Fruit fly (Drosophila melanogaster) whole organism, embryonic: Measurements from ENCODE around the gene CG12112.

ENCODE experiments used
- Atf-2 ChIP-seq: fragments of 200-800 bp; sonication (Bioruptor generic); optimal IDR thresholded peaks from 2 replicates; lab custom pipeline; 2016; ENCODE audit warnings: missing biosample characterization, missing genetic modification characterization
- B-H2 ChIP-seq: fragments of 200-800 bp; sonication (Bioruptor generic); optimal IDR thresholded peaks from 2 replicates; lab custom pipeline; 2018; ENCODE audit warnings: missing biosample characterization, mild to moderate bottlenecking, missing genetic modification characterization
- C15 ChIP-seq: fragments of 200-800 bp; sonication (Bioruptor generic); IDR thresholded peaks from 3 replicates; pipeline ENCODE4 v1.3.6; 2022; ENCODE audit warnings: missing biosample characterization, missing genetic modification characterization
- CG10462 ChIP-seq: fragments of 200-800 bp; sonication (Bioruptor generic); optimal IDR thresholded peaks from 2 replicates; lab custom pipeline; 2016; ENCODE audit warnings: missing biosample characterization, missing genetic modification characterization
- CG10565 ChIP-seq: fragments of 200-800 bp; sonication (Bioruptor generic); optimal IDR thresholded peaks from 3 replicates; lab custom pipeline; 2016; ENCODE audit warnings: missing biosample characterization, mild to moderate bottlenecking, missing genetic modification characterization
- CG11093 ChIP-seq: fragments of 200-800 bp; sonication (Bioruptor generic); IDR thresholded peaks from 3 replicates; pipeline ENCODE4 v1.3.6; 2022; ENCODE audit warnings: missing biosample characterization, missing genetic modification characterization
- CG12155 ChIP-seq: fragments of 200-800 bp; sonication (Bioruptor generic); optimal IDR thresholded peaks from 3 replicates; lab custom pipeline; 2016; ENCODE audit warnings: missing biosample characterization, missing genetic modification characterization
- CG12391 ChIP-seq: fragments of 200-800 bp; sonication (Bioruptor generic); optimal IDR thresholded peaks from 3 replicates; lab custom pipeline; 2018; ENCODE audit warnings: missing biosample characterization, mild to moderate bottlenecking, missing genetic modification characterization, moderate library complexity
- CG13424 ChIP-seq: fragments of 200-800 bp; sonication (Bioruptor generic); optimal IDR thresholded peaks from 2 replicates; lab custom pipeline; 2019; ENCODE audit warnings: missing biosample characterization, mild to moderate bottlenecking, missing genetic modification characterization, moderate library complexity
- CG14014 ChIP-seq: fragments of 200-800 bp; sonication (Bioruptor generic); IDR thresholded peaks from 2 replicates; pipeline ENCODE4 v1.3.6; 2022; ENCODE audit warnings: missing biosample characterization, missing genetic modification characterization
- CG15073 ChIP-seq: fragments of 200-800 bp; sonication (Bioruptor generic); optimal IDR thresholded peaks from 2 replicates; lab custom pipeline; 2016; ENCODE audit warnings: missing biosample characterization, missing genetic modification characterization
- CG17612 ChIP-seq: fragments of 200-800 bp; sonication (Bioruptor generic); IDR thresholded peaks from 2 replicates; pipeline ENCODE4 v1.3.6; 2022; ENCODE audit warnings: missing biosample characterization, missing genetic modification characterization
- CG18262 ChIP-seq: fragments of 200-800 bp; optimal IDR thresholded peaks from 3 replicates; lab custom pipeline; 2019; ENCODE audit warnings: missing biosample characterization, mild to moderate bottlenecking, missing genetic modification characterization, moderate library complexity
- CG2199 ChIP-seq: fragments of 200-800 bp; sonication (Bioruptor generic); IDR thresholded peaks from 3 replicates; pipeline ENCODE4 v1.3.6; 2022; ENCODE audit warnings: missing biosample characterization, missing genetic modification characterization
- CG2678 ChIP-seq: fragments of 200-800 bp; sonication (Bioruptor generic); optimal IDR thresholded peaks from 3 replicates; lab custom pipeline; 2019; ENCODE audit warnings: missing biosample characterization, mild to moderate bottlenecking, missing genetic modification characterization, moderate library complexity
- CG30020 ChIP-seq: fragments of 200-800 bp; optimal IDR thresholded peaks from 2 replicates; lab custom pipeline; 2019; ENCODE audit warnings: missing biosample characterization, mild to moderate bottlenecking, missing genetic modification characterization, moderate library complexity
- CG3407 ChIP-seq: fragments of 200-800 bp; sonication (Bioruptor generic); optimal IDR thresholded peaks from 2 replicates; lab custom pipeline; 2018; ENCODE audit warnings: missing biosample characterization, mild to moderate bottlenecking, missing genetic modification characterization
- CG34224 ChIP-seq: fragments of 200-800 bp; sonication (Bioruptor generic); IDR thresholded peaks from 3 replicates; pipeline ENCODE4 v1.3.6; 2022; ENCODE audit warnings: missing biosample characterization, missing genetic modification characterization; ENCODE audit not compliant: partially characterized antibody
- CG34422 ChIP-seq: fragments of 200-800 bp; sonication (Bioruptor generic); IDR thresholded peaks from 3 replicates; pipeline ENCODE4 v1.3.6; 2022; ENCODE audit warnings: missing biosample characterization, missing genetic modification characterization
- CG3726 ChIP-seq: fragments of 200-800 bp; sonication (Bioruptor generic); IDR thresholded peaks from 3 replicates; pipeline ENCODE4, ENCODE4 v1.3.6; 2022; ENCODE audit warnings: missing biosample characterization, missing genetic modification characterization
- CG4328 ChIP-seq: fragments of 200-800 bp; sonication (Bioruptor generic); optimal IDR thresholded peaks from 3 replicates; lab custom pipeline; 2017; ENCODE audit warnings: missing biosample characterization, missing genetic modification reagents, missing genetic modification characterization
- CG43689 ChIP-seq: fragments of 200-800 bp; sonication (Bioruptor generic); IDR thresholded peaks from 2 replicates; pipeline ENCODE4 v1.3.6; 2022; ENCODE audit warnings: missing biosample characterization, missing genetic modification characterization
- CG5245 ChIP-seq: fragments of 200-800 bp; sonication (Bioruptor generic); optimal IDR thresholded peaks from 3 replicates; lab custom pipeline; 2016; ENCODE audit warnings: missing biosample characterization, missing genetic modification characterization
- CG6689 ChIP-seq: fragments of 200-800 bp; sonication (Bioruptor generic); IDR thresholded peaks from 2 replicates; pipeline ENCODE4 v1.3.6; 2022; ENCODE audit warnings: missing biosample characterization, missing genetic modification characterization
- CG7839 ChIP-seq: fragments of 200-800 bp; sonication (Bioruptor generic); optimal IDR thresholded peaks from 3 replicates; lab custom pipeline; 2018; ENCODE audit warnings: missing biosample characterization, mild to moderate bottlenecking, missing genetic modification characterization, moderate library complexity
- CG8944 ChIP-seq: fragments of 200-800 bp; sonication (Bioruptor generic); optimal IDR thresholded peaks from 3 replicates; lab custom pipeline; 2016; ENCODE audit warnings: missing biosample characterization, missing genetic modification characterization
- CG9797 ChIP-seq: fragments of 200-800 bp; sonication (Bioruptor generic); optimal IDR thresholded peaks from 3 replicates; lab custom pipeline; 2018; ENCODE audit warnings: missing biosample characterization, mild to moderate bottlenecking, missing genetic modification characterization
- CG9817 ChIP-seq: fragments of 200-800 bp; sonication (Bioruptor generic); optimal IDR thresholded peaks from 2 replicates; lab custom pipeline; 2018; ENCODE audit warnings: missing biosample characterization, mild to moderate bottlenecking, missing genetic modification characterization, moderate library complexity
- Fer3 ChIP-seq: fragments of 200-800 bp; sonication (Bioruptor generic); optimal IDR thresholded peaks from 2 replicates; lab custom pipeline; 2018; ENCODE audit warnings: missing biosample characterization, mild to moderate bottlenecking, missing genetic modification characterization, moderate library complexity
- Lim3 ChIP-seq: fragments of 200-800 bp; sonication (Bioruptor generic); IDR thresholded peaks from 2 replicates; pipeline ENCODE4 v1.3.6; 2022; ENCODE audit warnings: missing biosample characterization, missing genetic modification characterization
- Meics ChIP-seq: fragments of 200-800 bp; sonication (Bioruptor generic); optimal IDR thresholded peaks from 2 replicates; lab custom pipeline; 2017; ENCODE audit warnings: missing biosample characterization, mild to moderate bottlenecking, missing genetic modification characterization
- Mrtf ChIP-seq: fragments of 200-800 bp; sonication (Bioruptor generic); IDR thresholded peaks from 3 replicates; pipeline ENCODE4 v1.3.6; 2022; ENCODE audit warnings: missing biosample characterization, missing genetic modification characterization
- Oli ChIP-seq: fragments of 200-800 bp; sonication (Bioruptor generic); optimal IDR thresholded peaks from 2 replicates; lab custom pipeline; 2018; ENCODE audit warnings: missing biosample characterization, mild to moderate bottlenecking, missing genetic modification characterization, moderate library complexity
- Optix ChIP-seq: fragments of 200-800 bp; sonication (Bioruptor generic); IDR thresholded peaks from 3 replicates; pipeline ENCODE4 v1.3.6; 2022; ENCODE audit warnings: missing biosample characterization, missing genetic modification characterization
- Poxn ChIP-seq: fragments of 200-800 bp; sonication (Bioruptor generic); IDR thresholded peaks from 2 replicates; pipeline ENCODE4 v1.3.6; 2022; ENCODE audit warnings: missing biosample characterization, missing genetic modification characterization
- Sry-β ChIP-seq: fragments of 200-800 bp; sonication (Bioruptor generic); optimal IDR thresholded peaks from 2 replicates; lab custom pipeline; 2018; ENCODE audit warnings: missing biosample characterization, mild to moderate bottlenecking, missing genetic modification characterization, moderate library complexity
- bbx ChIP-seq: fragments of 200-800 bp; sonication (Bioruptor generic); IDR thresholded peaks from 2 replicates; pipeline ENCODE4 v1.3.6; 2022; ENCODE audit warnings: missing biosample characterization, missing genetic modification characterization; ENCODE audit not compliant: partially characterized antibody
- caup ChIP-seq: fragments of 200-800 bp; sonication (Bioruptor generic); optimal IDR thresholded peaks from 3 replicates; lab custom pipeline; 2017; ENCODE audit warnings: missing biosample characterization, mild to moderate bottlenecking, missing genetic modification characterization, moderate library complexity; ENCODE audit not compliant: severe bottlenecking
- chm ChIP-seq: fragments of 200-800 bp; sonication (Bioruptor generic); IDR thresholded peaks from 2 replicates; pipeline ENCODE4 v1.3.6; 2022; ENCODE audit warnings: missing biosample characterization, missing genetic modification characterization
- crp ChIP-seq, 2 experiments: fragments of 200-800 bp; sonication (Bioruptor generic); optimal IDR thresholded peaks; 2 replicates in 1 of 2; 3 replicates in 1 of 2; lab custom pipeline; 2017; ENCODE audit warnings: missing biosample characterization in 2 of 2, missing genetic modification characterization in 2 of 2, mild to moderate bottlenecking in 1 of 2, moderate library complexity in 1 of 2
- dimm ChIP-seq: fragments of 200-800 bp; sonication (Bioruptor generic); IDR thresholded peaks from 2 replicates; pipeline ENCODE4 v1.3.6; 2022; ENCODE audit warnings: missing biosample characterization, missing genetic modification characterization
- gce ChIP-seq: fragments of 200-800 bp; sonication (Bioruptor generic); IDR thresholded peaks from 3 replicates; pipeline ENCODE4 v1.3.6; 2022; ENCODE audit warnings: missing biosample characterization, missing genetic modification characterization
- kah ChIP-seq: fragments of 200-800 bp; sonication (Bioruptor generic); optimal IDR thresholded peaks from 2 replicates; lab custom pipeline; 2018; ENCODE audit warnings: missing biosample characterization, mild to moderate bottlenecking, missing genetic modification characterization
- lilli ChIP-seq: fragments of 200-800 bp; sonication (Bioruptor generic); optimal IDR thresholded peaks from 3 replicates; lab custom pipeline; 2016; ENCODE audit warnings: missing biosample characterization, missing genetic modification characterization
- phol ChIP-seq: fragments of 200-800 bp; sonication (Bioruptor generic); optimal IDR thresholded peaks from 3 replicates; lab custom pipeline; 2018; ENCODE audit warnings: missing biosample characterization, mild to moderate bottlenecking, missing genetic modification characterization, moderate library complexity
- scrt ChIP-seq: fragments of 200-800 bp; sonication (Bioruptor generic); optimal IDR thresholded peaks from 2 replicates; lab custom pipeline; 2018; ENCODE audit warnings: missing biosample characterization, mild to moderate bottlenecking, missing genetic modification characterization, moderate library complexity
- slbo ChIP-seq: fragments of 200-800 bp; sonication (Bioruptor generic); IDR thresholded peaks from 2 replicates; pipeline ENCODE4 v1.3.6; 2022; ENCODE audit warnings: missing biosample characterization, missing genetic modification characterization
- sob ChIP-seq: fragments of 200-800 bp; sonication (Bioruptor generic); IDR thresholded peaks from 2 replicates; pipeline ENCODE4 v1.3.6; 2022; ENCODE audit warnings: missing biosample characterization, missing genetic modification characterization
- vnd ChIP-seq: fragments of 200-800 bp; sonication (Bioruptor generic); IDR thresholded peaks from 3 replicates; pipeline ENCODE4 v1.3.6; 2022; ENCODE audit warnings: missing biosample characterization, missing genetic modification characterization; ENCODE audit not compliant: partially characterized antibody
- zen ChIP-seq: fragments of 200-800 bp; sonication (Bioruptor generic); optimal IDR thresholded peaks from 3 replicates; lab custom pipeline; 2018; ENCODE audit warnings: missing biosample characterization, mild to moderate bottlenecking, missing genetic modification characterization, moderate library complexity

CG12112 gene

DNA sequence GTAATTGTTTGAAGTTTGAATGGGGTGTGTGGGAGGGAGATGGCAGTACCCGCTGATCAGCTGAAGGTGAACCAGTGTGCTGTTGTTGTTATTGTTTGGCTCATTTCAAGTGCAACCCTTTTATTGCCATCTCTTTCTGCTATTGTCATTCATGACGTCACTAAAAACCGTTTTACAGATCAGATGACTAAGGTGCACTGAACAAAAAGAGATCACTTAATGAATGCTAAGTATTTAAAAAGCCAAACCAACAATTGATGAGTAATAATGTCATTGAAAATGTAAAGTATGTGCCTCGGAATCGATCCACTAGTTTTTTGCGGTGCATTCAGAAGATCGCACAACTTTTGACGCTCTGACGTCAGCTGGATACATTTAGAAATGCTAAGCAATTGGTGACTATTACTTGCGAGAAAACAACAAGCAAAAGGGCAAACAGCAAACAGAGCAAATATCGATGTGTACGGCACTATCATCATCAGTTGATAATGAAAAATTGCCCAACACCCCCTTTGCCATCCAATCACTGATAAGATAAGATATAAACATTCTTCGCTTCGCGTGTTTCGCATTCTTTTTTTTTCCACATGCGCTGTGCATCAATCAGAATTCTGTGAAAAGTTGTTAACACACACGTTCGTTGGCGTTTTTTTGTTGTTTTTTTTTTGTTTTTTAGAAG lies 14.8 kb upstream of the CG12112 start (continued):
- TF ChIP-seq scrt: no peak
- no peak for TF ChIP-seq sob (GFP tag; lab: Robert Waterston, UW)
- peak; percentile 19 for TF ChIP-seq lilli
- no peak for TF ChIP-seq CG3407 (GFP tag; lab: Kevin White, UChicago)
- TF ChIP-seq kah (GFP tag; lab: Kevin White, UChicago): no peak
- TF ChIP-seq C15 (GFP tag; lab: Robert Waterston, UW): no peak
- no peak for TF ChIP-seq CG43689
- no peak for TF ChIP-seq CG11093
- peak; percentile 4 for TF ChIP-seq phol (tag; lab: Kevin White, UChicago)
- TF ChIP-seq Oli: peak; percentile 33
- TF ChIP-seq Fer3 (tag; lab: Kevin White, UChicago): peak; percentile 33
- TF ChIP-seq CG9817 (tag; lab: Kevin White, UChicago): peak; percentile 45
- no peak for TF ChIP-seq CG10462 (GFP tag; lab: Kevin White, UChicago)
- TF ChIP-seq CG12391 (tag; lab: Kevin White, UChicago): peak; percentile 52
- 0 out of 3 replicates have a peak, but pooled peaks have one; percentile 35 for TF ChIP-seq CG34422 (GFP tag; lab: Robert Waterston, UW)
- no peak for TF ChIP-seq zen (tag; lab: Kevin White, UChicago)
- no peak; the same call in 1 of the 2 replicates for TF ChIP-seq chm (GFP tag; lab: Robert Waterston, UW)
- no peak for TF ChIP-seq bbx (GFP tag; lab: Robert Waterston, UW)
- peak; percentile 56 for TF ChIP-seq CG7839 (tag; lab: Kevin White, UChicago)
- no peak for TF ChIP-seq CG30020 (tag; lab: Kevin White, UChicago)
- TF ChIP-seq gce (GFP tag; lab: Robert Waterston, UW): no peak
- TF ChIP-seq CG4328: no peak
- no peak for TF ChIP-seq CG18262 (tag; lab: Kevin White, UChicago)
- no peak for TF ChIP-seq caup (GFP tag; lab: Kevin White, UChicago)
- TF ChIP-seq Mrtf: peak; percentile 47; the same call in 2 of the 3 replicates
- TF ChIP-seq Meics: peak; percentile 43
- TF ChIP-seq Atf-2 (GFP tag; lab: Kevin White, UChicago): no peak
- no peak for TF ChIP-seq CG15073 (GFP tag; lab: Kevin White, UChicago)
- TF ChIP-seq Sry-β (GFP tag; lab: Kevin White, UChicago): no peak
- TF ChIP-seq CG10565: no peak
- peak; percentile 81 for TF ChIP-seq CG6689 (GFP tag; lab: Robert Waterston, UW)
- TF ChIP-seq CG13424: peak; percentile 18
- peak; percentile 6 for TF ChIP-seq CG8944 (GFP tag; lab: Kevin White, UChicago)
- TF ChIP-seq vnd: no peak
- TF ChIP-seq CG2199 (GFP tag; lab: Robert Waterston, UW): no peak
- TF ChIP-seq Poxn (GFP tag; lab: Robert Waterston, UW): no peak
- TF ChIP-seq dimm: 0 out of 2 replicates have a peak, but pooled peaks have one; percentile 17
- no peak for TF ChIP-seq Lim3
- TF ChIP-seq crp (GFP tag; optimal IDR thresholded peaks at IDR 0.05; lab: Kevin White, UChicago): peak in 1 of 2 experiments; percentile 45
- TF ChIP-seq CG5245: no peak
- peak; percentile 51 for TF ChIP-seq CG2678 (tag; lab: Kevin White, UChicago)
- no peak for TF ChIP-seq CG3726 (GFP tag; lab: Robert Waterston, UW)
- TF ChIP-seq slbo: peak; percentile 31
- no peak for TF ChIP-seq CG34224 (GFP tag; lab: Robert Waterston, UW)
- no peak for TF ChIP-seq B-H2 (GFP tag; lab: Kevin White, UChicago)
- TF ChIP-seq CG17612: no peak
- TF ChIP-seq Optix (GFP tag; lab: Robert Waterston, UW): no peak
- TF ChIP-seq CG9797 (GFP tag; lab: Kevin White, UChicago): no peak
- peak; percentile 1 for TF ChIP-seq CG12155 (GFP tag; lab: Kevin White, UChicago)
- peak; percentile 47; the same call in 1 of the 2 replicates for TF ChIP-seq CG14014 (GFP tag; lab: Robert Waterston, UW)
